Fruit fly (Drosophila melanogaster): Measurements from ENCODE around the gene CG44259.

- TF ChIP-seq Sin3A (optimal IDR thresholded peaks at IDR 0.05) = no peak
- no peak for TF ChIP-seq h (optimal IDR thresholded peaks at IDR 0.05)
- TF ChIP-seq ttk (optimal IDR thresholded peaks at IDR 0.05) = no peak
- TF ChIP-seq psq (optimal IDR thresholded peaks at IDR 0.05) = no peak
Measured at dm6 chr3R:17236936-17237335, 17.0 kb downstream of the CG44259 start.
